Worm (Caenorhabditis elegans): ENCODE results near the gene B0280.17.
"Not testable (repeated sequence)": the region's sequence is repeated elsewhere in the genome, so short reads cannot be mapped to it uniquely, and the experiment has no call there.

- TF ChIP-seq zag-1 (tag; optimal IDR thresholded peaks at IDR 0.05); nhr-28 (tag; optimal IDR thresholded peaks at IDR 0.05); nhr-20 (tag; optimal IDR thresholded peaks at IDR 0.05); nhr-237 (tag; optimal IDR thresholded peaks at IDR 0.05); sptf-1 (tag; optimal IDR thresholded peaks at IDR 0.05); ama-1 (optimal IDR thresholded peaks at IDR 0.05); fkh-8 (tag; optimal IDR thresholded peaks at IDR 0.05): not testable (repeated sequence)
Measured at ce11 chrIII:7128601-7129000, 7.3 kb downstream of the B0280.17 start, which contains the start of gene viro-2.
